Worm (Caenorhabditis elegans): ENCODE data around the gene F58B4.6.

ce11 chrV:10897106-10897171 lies 27.9 kb upstream of the F58B4.6 start, which contains the start of gene sec-61.G:
- TF ChIP-seq flt-1 (GFP tag; IDR thresholded peaks at IDR 0.05) (no peak), tab-1 (GFP tag; IDR thresholded peaks at IDR 0.05) (no peak), ztf-23 (GFP tag; IDR thresholded peaks at IDR 0.05) (no peak), ref-1 (GFP tag; conservative IDR thresholded peaks at IDR 0.05) (no peak), med-1 (GFP tag; optimal IDR thresholded peaks at IDR 0.05; ENCODE audit: insufficient read depth) (no peak)
